Worm (Caenorhabditis elegans) whole organism, L3 larva: ENCODE data around the gene tin-10.

Experiments used
- egl-27 ChIP-seq: sonication (generic microtip); optimal IDR thresholded peaks from 4 replicates; lab custom pipeline; 2017; ENCODE audit warnings: missing biosample characterization, missing genetic modification reagents, missing genetic modification characterization
- elt-3 ChIP-seq, 3 experiments: fragments of 150-350 bp in 1 of 3; sonication (generic microtip) in 2 of 3; optimal IDR thresholded peaks; 2 replicates in 2 of 3; 4 replicates in 1 of 3; lab custom pipeline; 2014 to 2017; ENCODE audit warnings: missing biosample characterization in 3 of 3, missing genetic modification characterization in 3 of 3
- nfya-1 ChIP-seq: sonication (generic microtip); optimal IDR thresholded peaks from 2 replicates; lab custom pipeline; 2017; ENCODE audit warnings: missing genetic modification characterization, mild to moderate bottlenecking, missing compliant biosample characterization, antibody characterized with exemption, moderate library complexity; ENCODE audit not compliant: insufficient read depth
- nhr-12 ChIP-seq: fragments of 150-350 bp; optimal IDR thresholded peaks from 2 replicates; lab custom pipeline; 2014; ENCODE audit warnings: missing biosample characterization, missing genetic modification characterization
- pqm-1 ChIP-seq: fragments of 150-350 bp; optimal IDR thresholded peaks from 2 replicates; lab custom pipeline; 2017; ENCODE audit warnings: missing biosample characterization, missing genetic modification characterization, inconsistent platforms

DNA sequence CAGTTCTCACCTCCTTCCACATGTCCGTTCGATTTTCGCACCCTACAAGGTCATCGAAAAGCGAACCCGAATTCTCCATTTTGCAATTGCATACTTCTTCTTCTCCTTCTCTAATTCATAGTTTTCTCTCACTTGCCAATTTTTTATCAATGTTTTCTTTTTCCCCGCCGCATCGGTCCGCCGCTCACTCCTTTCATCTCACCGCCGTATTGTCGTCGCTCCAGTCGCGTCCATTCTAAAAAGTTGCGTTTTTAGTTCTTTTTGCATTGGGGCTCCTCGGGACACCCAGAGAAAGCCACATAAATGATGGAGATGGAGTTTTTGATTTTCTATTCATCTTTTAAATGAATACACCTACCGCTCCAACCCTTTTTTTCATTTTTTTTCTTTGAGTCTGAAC, 51.3 kb downstream of the tin-10 start:
- TF ChIP-seq nhr-12 (no peak), pqm-1 (tag; lab: Kevin White, UChicago) (no peak), elt-3 (tag; optimal IDR thresholded peaks at IDR 0.05; lab: Kevin White, UChicago) (no peak), egl-27 (tag; lab: Kevin White, UChicago) (no peak), nfya-1 (tag; lab: Kevin White, UChicago) (no peak)
